Fruit fly (Drosophila melanogaster) whole organism, pupa: ENCODE measurements around the gene CG11836.

ENCODE experiments used
- CG10348 ChIP-seq: fragments of 200-800 bp; sonication (Bioruptor generic); IDR thresholded peaks from 2 replicates; pipeline ENCODE4 v1.3.6; 2022; ENCODE audit warnings: missing biosample characterization, missing genetic modification characterization
- CG14655 ChIP-seq: fragments of 200-800 bp; sonication (Bioruptor generic); optimal IDR thresholded peaks from 3 replicates; lab custom pipeline; 2017; ENCODE audit warnings: mild to moderate bottlenecking, missing biosample characterization, missing genetic modification reagents, missing genetic modification characterization
- CG17806 ChIP-seq: fragments of 200-800 bp; sonication (Bioruptor generic); optimal IDR thresholded peaks from 2 replicates; lab custom pipeline; 2018; ENCODE audit warnings: missing biosample characterization, mild to moderate bottlenecking, missing genetic modification characterization, moderate library complexity
- CG32121 ChIP-seq: fragments of 200-800 bp; sonication (Bioruptor generic); IDR thresholded peaks from 2 replicates; pipeline ENCODE4 v1.3.6; 2022; ENCODE audit warnings: missing biosample characterization, missing genetic modification characterization
- CG4496 ChIP-seq: fragments of 200-800 bp; sonication (Bioruptor generic); IDR thresholded peaks from 3 replicates; pipeline ENCODE4 v1.3.6; 2022; ENCODE audit warnings: missing biosample characterization, missing genetic modification characterization
- CG8159 ChIP-seq: fragments of 200-800 bp; sonication (Bioruptor generic); optimal IDR thresholded peaks from 3 replicates; lab custom pipeline; 2018; ENCODE audit warnings: missing biosample characterization, mild to moderate bottlenecking, missing genetic modification characterization, moderate library complexity
- CG8301 ChIP-seq: fragments of 200-800 bp; sonication (Bioruptor generic); optimal IDR thresholded peaks from 2 replicates; lab custom pipeline; 2018; ENCODE audit warnings: missing biosample characterization, mild to moderate bottlenecking, missing genetic modification characterization
- D1 ChIP-seq: fragments of 200-800 bp; sonication (Bioruptor generic); optimal IDR thresholded peaks from 2 replicates; lab custom pipeline; 2018; ENCODE audit warnings: missing biosample characterization, mild to moderate bottlenecking, missing genetic modification characterization, moderate library complexity
- EcR ChIP-seq: fragments of 200-800 bp; sonication (Bioruptor generic); optimal IDR thresholded peaks from 3 replicates; lab custom pipeline; 2019; ENCODE audit warnings: missing biosample characterization, missing genetic modification characterization, mild to moderate bottlenecking, moderate library complexity, missing genetic modification reagents
- Pif1A ChIP-seq: fragments of 200-800 bp; sonication (Bioruptor generic); optimal IDR thresholded peaks from 3 replicates; lab custom pipeline; 2016; ENCODE audit warnings: missing biosample characterization, missing genetic modification characterization
- Snoo ChIP-seq: fragments of 200-800 bp; sonication (Bioruptor generic); optimal IDR thresholded peaks from 3 replicates; lab custom pipeline; 2017; ENCODE audit warnings: missing biosample characterization, mild to moderate bottlenecking, missing genetic modification characterization, inconsistent platforms
- fd96Ca ChIP-seq: fragments of 200-800 bp; sonication (Bioruptor generic); IDR thresholded peaks from 3 replicates; pipeline ENCODE4 v1.3.6; 2022; ENCODE audit warnings: missing biosample characterization, missing genetic modification characterization
- gl ChIP-seq: fragments of 200-800 bp; sonication (Bioruptor generic); optimal IDR thresholded peaks from 2 replicates; lab custom pipeline; 2018; ENCODE audit warnings: missing biosample characterization, mild to moderate bottlenecking, missing genetic modification characterization

dm6 chr3R:25051441-25052097 is 19.4 kb upstream of the CG11836 start:
- TF ChIP-seq gl, result no peak
- no peak for TF ChIP-seq CG17806 (tag; lab: Kevin White, UChicago)
- TF ChIP-seq CG10348, result no peak
- TF ChIP-seq CG8301, result peak; percentile 56
- peak; percentile 72; the same call in 2 of the 3 replicates for TF ChIP-seq CG4496 (GFP tag; lab: Robert Waterston, UW)
- TF ChIP-seq Snoo (tag; lab: Kevin White, UChicago), result no peak
- no peak for TF ChIP-seq fd96Ca
- TF ChIP-seq CG14655 (GFP tag; lab: Kevin White, UChicago), result no peak
- TF ChIP-seq CG8159, result no peak
- no peak for TF ChIP-seq EcR (GFP tag; lab: Kevin White, UChicago)
- no peak for TF ChIP-seq Pif1A (GFP tag; lab: Kevin White, UChicago)
- TF ChIP-seq CG32121 (GFP tag; lab: Robert Waterston, UW), result peak; percentile 73
- TF ChIP-seq D1, result no peak
